Fruit fly (Drosophila melanogaster): ENCODE data around the gene CG13116.

CG13116 gene

dm6 chr2L:9699615-9700014, 30.1 kb upstream of the CG13116 start, which contains the start of gene hoip (continued):
- TF ChIP-seq CG9797 (GFP tag; optimal IDR thresholded peaks at IDR 0.05) (peak; percentile 81), otp (GFP tag; IDR thresholded peaks at IDR 0.05) (no peak), CG9727 (GFP tag; optimal IDR thresholded peaks at IDR 0.05) (no peak), NK7.1 (GFP tag; optimal IDR thresholded peaks at IDR 0.05) (no peak), Atf6 (GFP tag; IDR thresholded peaks at IDR 0.05) (no peak), CG1832 (GFP tag; optimal IDR thresholded peaks at IDR 0.05) (no peak), CG2202 (tag; optimal IDR thresholded peaks at IDR 0.05) (no peak), CG9437 (GFP tag; optimal IDR thresholded peaks at IDR 0.05) (peak; percentile 1), CG2116 (GFP tag; optimal IDR thresholded peaks at IDR 0.05) (no peak), br (optimal IDR thresholded peaks at IDR 0.05) (no peak), bigmax (GFP tag; optimal IDR thresholded peaks at IDR 0.05) (no peak), CG8388 (GFP tag; optimal IDR thresholded peaks at IDR 0.05) (no peak), Hmr (GFP tag; optimal IDR thresholded peaks at IDR 0.05) (peak; percentile 13), CG9609 (GFP tag; optimal IDR thresholded peaks at IDR 0.05) (no peak), amos (GFP tag; IDR thresholded peaks at IDR 0.05; ENCODE audit: partially characterized antibody) (peak; percentile 51; the same call in 1 of the 2 replicates), CG6791 (GFP tag; IDR thresholded peaks at IDR 0.05; ENCODE audit: partially characterized antibody) (no peak), CG16863 (GFP tag; optimal IDR thresholded peaks at IDR 0.05) (no peak), Lhr (GFP tag; optimal IDR thresholded peaks at IDR 0.05) (peak; percentile 31), MESR4 (GFP tag; optimal IDR thresholded peaks at IDR 0.05) (peak; percentile 73), Ada2b (GFP tag; IDR thresholded peaks at IDR 0.05) (no peak), HmgD (GFP tag; optimal IDR thresholded peaks at IDR 0.05) (no peak), BEAF-32 (GFP tag; optimal IDR thresholded peaks at IDR 0.05) (peak; percentile 74), lola (GFP tag; optimal IDR thresholded peaks at IDR 0.05) (no peak), sens (GFP tag) (peak; percentile 86), Hmx (GFP tag; optimal IDR thresholded peaks at IDR 0.05) (no peak), ac (GFP tag; optimal IDR thresholded peaks at IDR 0.05) (peak; percentile 3), repo (GFP tag; optimal IDR thresholded peaks at IDR 0.05) (no peak), eve (GFP tag; optimal IDR thresholded peaks at IDR 0.05) (no peak), CG17186 (GFP tag; optimal IDR thresholded peaks at IDR 0.05) (no peak), Myb (GFP tag; optimal IDR thresholded peaks at IDR 0.05) (peak; percentile 93), insv (GFP tag; optimal IDR thresholded peaks at IDR 0.05) (no peak), Dek (tag; optimal IDR thresholded peaks at IDR 0.05) (no peak), CG17385 (GFP tag; optimal IDR thresholded peaks at IDR 0.05) (no peak), Opbp (GFP tag; IDR thresholded peaks at IDR 0.05; ENCODE audit: partially characterized antibody) (peak; percentile 54), CG16779 (GFP tag; IDR thresholded peaks at IDR 0.05) (no peak), CG13424 (tag; optimal IDR thresholded peaks at IDR 0.05) (no peak), slou (GFP tag; optimal IDR thresholded peaks at IDR 0.05) (no peak), Deaf1 (tag; optimal IDR thresholded peaks at IDR 0.05) (no peak), Scr (GFP tag; IDR thresholded peaks at IDR 0.05; ENCODE audit: partially characterized antibody) (peak; percentile 48; the same call in 1 of the 2 replicates), CG1024 (GFP tag; IDR thresholded peaks at IDR 0.05) (no peak), Gsc (GFP tag; IDR thresholded peaks at IDR 0.05) (no peak), CG4282 (GFP tag; optimal IDR thresholded peaks at IDR 0.05) (no peak), CG7271 (tag; optimal IDR thresholded peaks at IDR 0.05) (no peak), CG34224 (GFP tag; IDR thresholded peaks at IDR 0.05; ENCODE audit: partially characterized antibody) (no peak), CG3847 (GFP tag; IDR thresholded peaks at IDR 0.05) (no peak), CG10462 (GFP tag; optimal IDR thresholded peaks at IDR 0.05) (no peak), ssp (GFP tag; IDR thresholded peaks at IDR 0.05) (no peak), CG3163 (GFP tag; optimal IDR thresholded peaks at IDR 0.05) (no peak), CG12299 (tag; optimal IDR thresholded peaks at IDR 0.05) (no peak), CG10959 (GFP tag; IDR thresholded peaks at IDR 0.05) (no peak), CG14050 (GFP tag; IDR thresholded peaks at IDR 0.05) (no peak), CG1602 (GFP tag; optimal IDR thresholded peaks at IDR 0.05) (no peak)
